Fruit fly (Drosophila melanogaster) whole organism, adult: ENCODE measurements around the gene fbp.

Experiments used
- CG11617 ChIP-seq: fragments of 200-800 bp; sonication (Bioruptor generic); optimal IDR thresholded peaks from 2 replicates; lab custom pipeline; 2017; ENCODE audit warnings: mild to moderate bottlenecking, missing biosample characterization, missing genetic modification reagents, missing genetic modification characterization
- CG33017 ChIP-seq: fragments of 200-800 bp; sonication (Bioruptor generic); optimal IDR thresholded peaks from 2 replicates; lab custom pipeline; 2018; ENCODE audit warnings: missing biosample characterization, mild to moderate bottlenecking, missing genetic modification characterization, moderate library complexity
- bab1 ChIP-seq: fragments of 200-800 bp; sonication (Bioruptor generic); optimal IDR thresholded peaks from 3 replicates; lab custom pipeline; 2019; ENCODE audit warnings: missing biosample characterization, mild to moderate bottlenecking, missing genetic modification characterization, moderate library complexity

dm6 chr2L:19756040-19756439 is 7.9 kb downstream of the fbp start:
- no peak for TF ChIP-seq CG11617 (GFP tag; lab: Kevin White, UChicago)
- no peak for TF ChIP-seq bab1
- no peak for TF ChIP-seq CG33017 (tag; lab: Kevin White, UChicago)
